Fruit fly (Drosophila melanogaster): Measurements from ENCODE around the gene S6k.

Gene S6k

dm6 chr3L:5807370-5808100, 3.2 kb downstream of the S6k start (continued):
- TF ChIP-seq CG6175 (GFP tag; IDR thresholded peaks at IDR 0.05) (no peak), gcm2 (GFP tag; optimal IDR thresholded peaks at IDR 0.05) (no peak), lab (GFP tag; optimal IDR thresholded peaks at IDR 0.05) (peak; percentile 48), br (optimal IDR thresholded peaks at IDR 0.05) (no peak), gcm (GFP tag; optimal IDR thresholded peaks at IDR 0.05) (no peak), CG6813 (GFP tag; optimal IDR thresholded peaks at IDR 0.05) (peak; percentile 50), ssp (GFP tag; IDR thresholded peaks at IDR 0.05) (no peak), run (tag; optimal IDR thresholded peaks at IDR 0.05) (no peak), pan (optimal IDR thresholded peaks at IDR 0.05) (no peak), pan (GFP tag; optimal IDR thresholded peaks at IDR 0.05 in 1 of 2, IDR thresholded peaks at IDR 0.05 in 1 of 2) (no peak), Drgx (GFP tag; IDR thresholded peaks at IDR 0.05) (peak; percentile 60), CG8478 (optimal IDR thresholded peaks at IDR 0.05) (no peak), Opbp (GFP tag; IDR thresholded peaks at IDR 0.05; ENCODE audit: partially characterized antibody) (no peak), CG16863 (GFP tag; optimal IDR thresholded peaks at IDR 0.05) (no peak), ERR (GFP tag; optimal IDR thresholded peaks at IDR 0.05) (no peak), Gsc (GFP tag; IDR thresholded peaks at IDR 0.05) (no peak), BEAF-32 (GFP tag; optimal IDR thresholded peaks at IDR 0.05) (no peak), Bgb (GFP tag; IDR thresholded peaks at IDR 0.05; ENCODE audit: partially characterized antibody) (no peak), fd64A (GFP tag; optimal IDR thresholded peaks at IDR 0.05) (no peak), CG12236 (GFP tag; optimal IDR thresholded peaks at IDR 0.05) (peak; percentile 3), peb (GFP tag; IDR thresholded peaks at IDR 0.05) (no peak), CG6765 (GFP tag; optimal IDR thresholded peaks at IDR 0.05) (no peak), twi (tag; optimal IDR thresholded peaks at IDR 0.05) (no peak), CG4282 (GFP tag; optimal IDR thresholded peaks at IDR 0.05) (no peak), CG34224 (GFP tag; IDR thresholded peaks at IDR 0.05; ENCODE audit: partially characterized antibody) (no peak), caup (GFP tag; optimal IDR thresholded peaks at IDR 0.05; ENCODE audit: severe bottlenecking) (no peak), ranshi (GFP tag; IDR thresholded peaks at IDR 0.05) (no peak), D19A (tag; optimal IDR thresholded peaks at IDR 0.05) (no peak), gsb-n (tag; optimal IDR thresholded peaks at IDR 0.05) (no peak), CG5953 (GFP tag; IDR thresholded peaks at IDR 0.05) (no peak; the same call in 1 of the 2 replicates), slp2 (GFP tag; optimal IDR thresholded peaks at IDR 0.05) (no peak), CG3838 (GFP tag; optimal IDR thresholded peaks at IDR 0.05) (no peak), CG4617 (GFP tag; optimal IDR thresholded peaks at IDR 0.05; ENCODE audit: borderline replicate concordance) (no peak), Ptx1 (GFP tag; IDR thresholded peaks at IDR 0.05) (no peak), Nf-YC (tag; optimal IDR thresholded peaks at IDR 0.05) (no peak), onecut (GFP tag; IDR thresholded peaks at IDR 0.05) (0 out of 2 replicates have a peak, but pooled peaks have one; percentile 17), hkb (optimal IDR thresholded peaks at IDR 0.05) (no peak), hkb (GFP tag; IDR thresholded peaks at IDR 0.05) (peak; percentile 31; the same call in 1 of the 2 replicates), tap (tag; optimal IDR thresholded peaks at IDR 0.05) (no peak), Elba2 (GFP tag; optimal IDR thresholded peaks at IDR 0.05) (no peak), NC2α (GFP tag; optimal IDR thresholded peaks at IDR 0.05) (no peak), crp (GFP tag; optimal IDR thresholded peaks at IDR 0.05) (no peak), pho (GFP tag; optimal IDR thresholded peaks at IDR 0.05) (no peak), Dp (GFP tag; optimal IDR thresholded peaks at IDR 0.05) (no peak), CG15696 (tag; optimal IDR thresholded peaks at IDR 0.05) (no peak), HHEX (GFP tag; optimal IDR thresholded peaks at IDR 0.05) (peak; percentile 46), danr (GFP tag; IDR thresholded peaks at IDR 0.05) (no peak), repo (GFP tag; optimal IDR thresholded peaks at IDR 0.05) (no peak), prd (optimal IDR thresholded peaks at IDR 0.05) (no peak), prd (GFP tag; IDR thresholded peaks at IDR 0.05) (0 out of 3 replicates have a peak, but pooled peaks have one; percentile 20), ind (GFP tag; optimal IDR thresholded peaks at IDR 0.05) (no peak)

Data from whole organism, embryonic.